Fruit fly (Drosophila melanogaster): ENCODE measurements around the gene CG4942.

dm6 chr3L:9025178-9025577, 47.7 kb upstream of the CG4942 start:
- TF ChIP-seq Met (GFP tag; optimal IDR thresholded peaks at IDR 0.05) = no peak
- TF ChIP-seq CG10631 (GFP tag; optimal IDR thresholded peaks at IDR 0.05) = no peak
- TF ChIP-seq CG6854 (GFP tag; optimal IDR thresholded peaks at IDR 0.05) = no peak
- TF ChIP-seq achi (GFP tag; optimal IDR thresholded peaks at IDR 0.05) = no peak
- no peak for TF ChIP-seq Hr39 (GFP tag; optimal IDR thresholded peaks at IDR 0.05)
- no peak for TF ChIP-seq Eip93F (GFP tag; optimal IDR thresholded peaks at IDR 0.05)
- no peak for TF ChIP-seq Hr38 (GFP tag; optimal IDR thresholded peaks at IDR 0.05)
- TF ChIP-seq CG11294 (GFP tag; IDR thresholded peaks at IDR 0.05) = no peak
- TF ChIP-seq CG6792 (GFP tag; optimal IDR thresholded peaks at IDR 0.05) = no peak
- TF ChIP-seq Lpt (GFP tag; optimal IDR thresholded peaks at IDR 0.05) = no peak
- TF ChIP-seq topi (GFP tag; optimal IDR thresholded peaks at IDR 0.05) = no peak
- no peak for TF ChIP-seq Smox (GFP tag; optimal IDR thresholded peaks at IDR 0.05)
- no peak for TF ChIP-seq fd85E (GFP tag; optimal IDR thresholded peaks at IDR 0.05)
- no peak for TF ChIP-seq Blimp-1 (GFP tag; optimal IDR thresholded peaks at IDR 0.05)
